Fruit fly (Drosophila melanogaster) whole organism, embryonic: Measurements from ENCODE around the gene TbCMF46.

Experiments
- B-H2 ChIP-seq: fragments of 200-800 bp; sonication (Bioruptor generic); optimal IDR thresholded peaks from 2 replicates; lab custom pipeline; 2018; ENCODE audit warnings: missing biosample characterization, mild to moderate bottlenecking, missing genetic modification characterization
- CG10147 ChIP-seq: fragments of 200-800 bp; sonication (Bioruptor generic); optimal IDR thresholded peaks from 2 replicates; lab custom pipeline; 2019; ENCODE audit warnings: missing biosample characterization, mild to moderate bottlenecking, missing genetic modification characterization, moderate library complexity
- CG10321 ChIP-seq: fragments of 200-800 bp; sonication (Bioruptor generic); IDR thresholded peaks from 2 replicates; pipeline ENCODE4 v1.3.6; 2022; ENCODE audit warnings: missing biosample characterization, missing genetic modification characterization
- CG11560 ChIP-seq: fragments of 200-800 bp; sonication (Bioruptor generic); IDR thresholded peaks from 3 replicates; pipeline ENCODE4 v1.3.6; 2022; ENCODE audit warnings: missing biosample characterization, missing genetic modification characterization
- CG12104 ChIP-seq: fragments of 200-800 bp; sonication (Bioruptor generic); optimal IDR thresholded peaks from 3 replicates; lab custom pipeline; 2016; ENCODE audit warnings: missing biosample characterization, missing genetic modification characterization
- CG12219 ChIP-seq: fragments of 200-800 bp; sonication (Bioruptor generic); optimal IDR thresholded peaks from 3 replicates; lab custom pipeline; 2018; ENCODE audit warnings: missing biosample characterization, mild to moderate bottlenecking, missing genetic modification characterization
- CG13296 ChIP-seq: fragments of 200-800 bp; sonication (Bioruptor generic); optimal IDR thresholded peaks from 3 replicates; lab custom pipeline; 2018; ENCODE audit warnings: missing biosample characterization, mild to moderate bottlenecking, missing genetic modification characterization
- CG14050 ChIP-seq: fragments of 200-800 bp; sonication (Bioruptor generic); IDR thresholded peaks from 3 replicates; pipeline ENCODE4 v1.3.6; 2022; ENCODE audit warnings: missing biosample characterization, missing genetic modification characterization
- CG14965 ChIP-seq: fragments of 200-800 bp; sonication (Bioruptor generic); optimal IDR thresholded peaks from 2 replicates; lab custom pipeline; 2016; ENCODE audit warnings: missing biosample characterization, missing genetic modification characterization, borderline replicate concordance
- CG15011 ChIP-seq: fragments of 200-800 bp; sonication (Bioruptor generic); optimal IDR thresholded peaks from 3 replicates; lab custom pipeline; 2018; ENCODE audit warnings: missing biosample characterization, mild to moderate bottlenecking, missing genetic modification characterization
- CG1529 ChIP-seq: fragments of 200-800 bp; sonication (Bioruptor generic); optimal IDR thresholded peaks from 3 replicates; lab custom pipeline; 2018; ENCODE audit warnings: missing biosample characterization, missing genetic modification characterization
- CG2875 ChIP-seq: fragments of 200-800 bp; sonication (Bioruptor generic); optimal IDR thresholded peaks from 2 replicates; lab custom pipeline; 2017; ENCODE audit warnings: missing biosample characterization, mild to moderate bottlenecking, missing genetic modification characterization, missing genetic modification reagents
- CG3281 ChIP-seq: fragments of 200-800 bp; sonication (Bioruptor generic); optimal IDR thresholded peaks from 3 replicates; lab custom pipeline; 2017; ENCODE audit warnings: missing biosample characterization, mild to moderate bottlenecking, missing genetic modification characterization
- CG34224 ChIP-seq: fragments of 200-800 bp; sonication (Bioruptor generic); IDR thresholded peaks from 3 replicates; pipeline ENCODE4 v1.3.6; 2022; ENCODE audit warnings: missing biosample characterization, missing genetic modification characterization; ENCODE audit not compliant: partially characterized antibody
- CG4328 ChIP-seq: fragments of 200-800 bp; sonication (Bioruptor generic); optimal IDR thresholded peaks from 3 replicates; lab custom pipeline; 2017; ENCODE audit warnings: missing biosample characterization, missing genetic modification reagents, missing genetic modification characterization
- CG43689 ChIP-seq: fragments of 200-800 bp; sonication (Bioruptor generic); IDR thresholded peaks from 2 replicates; pipeline ENCODE4 v1.3.6; 2022; ENCODE audit warnings: missing biosample characterization, missing genetic modification characterization
- CG4707 ChIP-seq: fragments of 200-800 bp; sonication (Bioruptor generic); optimal IDR thresholded peaks from 2 replicates; lab custom pipeline; 2018; ENCODE audit warnings: missing biosample characterization, mild to moderate bottlenecking, missing genetic modification characterization, moderate library complexity
- CG6765 ChIP-seq: fragments of 200-800 bp; sonication (Bioruptor generic); optimal IDR thresholded peaks from 3 replicates; lab custom pipeline; 2017; ENCODE audit warnings: missing biosample characterization, mild to moderate bottlenecking, missing genetic modification characterization
- CG6791 ChIP-seq: fragments of 200-800 bp; sonication (Bioruptor generic); IDR thresholded peaks from 3 replicates; pipeline ENCODE4 v1.3.6; 2022; ENCODE audit warnings: missing biosample characterization, missing genetic modification characterization; ENCODE audit not compliant: partially characterized antibody
- CG7987 ChIP-seq: fragments of 200-800 bp; sonication (Bioruptor generic); optimal IDR thresholded peaks from 2 replicates; lab custom pipeline; 2018; ENCODE audit warnings: missing biosample characterization, mild to moderate bottlenecking, missing genetic modification characterization, moderate library complexity
- CTCF ChIP-seq: fragments of 200-800 bp; sonication (Bioruptor generic); optimal IDR thresholded peaks from 2 replicates; lab custom pipeline; 2017; ENCODE audit warnings: missing biosample characterization, mild to moderate bottlenecking, missing genetic modification characterization, moderate library complexity
- Drgx ChIP-seq: fragments of 200-800 bp; sonication (Bioruptor generic); IDR thresholded peaks from 2 replicates; pipeline ENCODE4 v1.3.6; 2022; ENCODE audit warnings: missing biosample characterization, missing genetic modification characterization
- Fer2 ChIP-seq: fragments of 200-800 bp; sonication (Bioruptor generic); optimal IDR thresholded peaks from 2 replicates; lab custom pipeline; 2018; ENCODE audit warnings: missing biosample characterization, mild to moderate bottlenecking, missing genetic modification characterization, moderate library complexity
- Gug ChIP-seq: fragments of 200-800 bp; sonication (Bioruptor generic); IDR thresholded peaks from 4 replicates; pipeline ENCODE4 v1.3.6; 2022; ENCODE audit warnings: missing biosample characterization, missing genetic modification characterization
- HLH4C ChIP-seq: fragments of 200-800 bp; sonication (Bioruptor generic); IDR thresholded peaks from 3 replicates; pipeline ENCODE4 v1.3.6; 2022; ENCODE audit warnings: missing biosample characterization, missing genetic modification characterization; ENCODE audit not compliant: partially characterized antibody
- HLHmδ ChIP-seq: fragments of 200-800 bp; sonication (Bioruptor generic); optimal IDR thresholded peaks from 2 replicates; lab custom pipeline; 2018; ENCODE audit warnings: missing biosample characterization, mild to moderate bottlenecking, missing genetic modification characterization, moderate library complexity
- MBD-R2 ChIP-seq: fragments of 200-800 bp; sonication (Bioruptor generic); IDR thresholded peaks from 2 replicates; pipeline ENCODE4 v1.3.6; 2022; ENCODE audit warnings: missing biosample characterization, missing genetic modification characterization
- MESR4 ChIP-seq: fragments of 200-800 bp; sonication (Bioruptor generic); optimal IDR thresholded peaks from 2 replicates; lab custom pipeline; 2018; ENCODE audit warnings: missing biosample characterization, mild to moderate bottlenecking, missing genetic modification characterization, moderate library complexity
- Mad ChIP-seq: fragments of 200-800 bp; sonication (Bioruptor generic); optimal IDR thresholded peaks from 2 replicates; lab custom pipeline; 2016; ENCODE audit warnings: missing biosample characterization, missing genetic modification characterization
- Optix ChIP-seq: fragments of 200-800 bp; sonication (Bioruptor generic); IDR thresholded peaks from 3 replicates; pipeline ENCODE4 v1.3.6; 2022; ENCODE audit warnings: missing biosample characterization, missing genetic modification characterization
- YL-1 ChIP-seq: fragments of 200-800 bp; sonication (Bioruptor generic); optimal IDR thresholded peaks from 3 replicates; lab custom pipeline; 2017; ENCODE audit warnings: missing biosample characterization, mild to moderate bottlenecking, missing genetic modification characterization
- aop ChIP-seq: fragments of 200-800 bp; sonication (Bioruptor generic); IDR thresholded peaks from 2 replicates; pipeline ENCODE4 v1.3.6; 2022; ENCODE audit warnings: missing biosample characterization, missing genetic modification characterization
- az2 ChIP-seq: fragments of 200-800 bp; sonication (Bioruptor generic); optimal IDR thresholded peaks from 3 replicates; lab custom pipeline; 2016; ENCODE audit warnings: missing biosample characterization, missing genetic modification characterization
- br ChIP-seq: fragments of >200 bp; optimal IDR thresholded peaks from 2 replicates; lab custom pipeline; 2017
- fd3F ChIP-seq: fragments of 200-800 bp; sonication (Bioruptor generic); optimal IDR thresholded peaks from 2 replicates; lab custom pipeline; 2018; ENCODE audit warnings: missing biosample characterization, mild to moderate bottlenecking, missing genetic modification characterization, moderate library complexity
- grau ChIP-seq: fragments of 200-800 bp; optimal IDR thresholded peaks from 3 replicates; lab custom pipeline; 2019; ENCODE audit warnings: missing biosample characterization, mild to moderate bottlenecking, missing genetic modification characterization, moderate library complexity
- gt ChIP-seq: fragments of 200-800 bp; sonication (Bioruptor generic); IDR thresholded peaks from 2 replicates; pipeline ENCODE4 v1.3.6; 2022; ENCODE audit warnings: missing biosample characterization, missing genetic modification characterization
- hkb ChIP-seq, 2 experiments: fragments of 200-800 bp in 1 of 2; fragments of >200 bp in 1 of 2; sonication (Bioruptor generic) in 1 of 2; IDR thresholded peaks in 1 of 2; optimal IDR thresholded peaks in 1 of 2; 2 replicates each; pipeline versions ENCODE4 v1.3.6 to Lab custom; 2017 to 2022; ENCODE audit warnings: missing biosample characterization in 1 of 2, missing genetic modification characterization in 1 of 2
- kah ChIP-seq: fragments of 200-800 bp; sonication (Bioruptor generic); optimal IDR thresholded peaks from 2 replicates; lab custom pipeline; 2018; ENCODE audit warnings: missing biosample characterization, mild to moderate bottlenecking, missing genetic modification characterization
- ken ChIP-seq: fragments of 200-800 bp; sonication (Bioruptor generic); IDR thresholded peaks from 3 replicates; pipeline ENCODE4 v1.3.6; 2022; ENCODE audit warnings: missing biosample characterization, missing genetic modification characterization
- lilli ChIP-seq: fragments of 200-800 bp; sonication (Bioruptor generic); optimal IDR thresholded peaks from 3 replicates; lab custom pipeline; 2016; ENCODE audit warnings: missing biosample characterization, missing genetic modification characterization
- mam ChIP-seq: fragments of 200-800 bp; sonication (Bioruptor generic); optimal IDR thresholded peaks from 3 replicates; lab custom pipeline; 2016; ENCODE audit warnings: missing biosample characterization, missing genetic modification characterization
- mirr ChIP-seq: fragments of 200-800 bp; sonication (Bioruptor generic); optimal IDR thresholded peaks from 3 replicates; lab custom pipeline; 2018; ENCODE audit warnings: missing biosample characterization, mild to moderate bottlenecking, missing genetic modification characterization
- nau ChIP-seq: fragments of 200-800 bp; sonication (Bioruptor generic); optimal IDR thresholded peaks from 3 replicates; lab custom pipeline; 2017; ENCODE audit warnings: missing biosample characterization, mild to moderate bottlenecking, missing genetic modification characterization, missing genetic modification reagents
- nerfin-2 ChIP-seq: fragments of 200-800 bp; sonication (Bioruptor generic); IDR thresholded peaks from 2 replicates; pipeline ENCODE4 v1.3.6; 2022; ENCODE audit warnings: missing biosample characterization, missing genetic modification characterization; ENCODE audit not compliant: partially characterized antibody
- p53 ChIP-seq: fragments of 200-800 bp; sonication (Bioruptor generic); optimal IDR thresholded peaks from 2 replicates; lab custom pipeline; 2016; ENCODE audit warnings: missing biosample characterization, missing genetic modification characterization
- ro ChIP-seq: fragments of 200-800 bp; sonication (Bioruptor generic); IDR thresholded peaks from 2 replicates; pipeline ENCODE4 v1.3.6; 2022; ENCODE audit warnings: missing biosample characterization, missing genetic modification characterization
- run ChIP-seq: fragments of 200-800 bp; sonication (Bioruptor generic); optimal IDR thresholded peaks from 3 replicates; lab custom pipeline; 2018; ENCODE audit warnings: missing biosample characterization, mild to moderate bottlenecking, missing genetic modification characterization
- sim ChIP-seq: fragments of 200-800 bp; sonication (Bioruptor generic); IDR thresholded peaks from 2 replicates; pipeline ENCODE4 v1.3.6; 2022; ENCODE audit warnings: missing biosample characterization, missing genetic modification characterization
- so ChIP-seq: fragments of 200-800 bp; sonication (Bioruptor generic); IDR thresholded peaks from 3 replicates; pipeline ENCODE4 v1.3.6; 2022; ENCODE audit warnings: missing biosample characterization, missing genetic modification characterization
- yki ChIP-seq: fragments of >200 bp; optimal IDR thresholded peaks from 3 replicates; lab custom pipeline; 2018

TbCMF46 gene

dm6 chr2L:9921401-9921800 is 3.3 kb downstream of the TbCMF46 start, which contains the start of gene CG4592 (continued):
- TF ChIP-seq CG1529, result no peak
- TF ChIP-seq so (GFP tag; lab: Robert Waterston, UW), result 0 out of 3 replicates have a peak, but pooled peaks have one; percentile 21
- TF ChIP-seq nau (GFP tag; lab: Kevin White, UChicago), result no peak
- TF ChIP-seq hkb (optimal IDR thresholded peaks at IDR 0.05; lab: Kevin White, UChicago), result no peak
- peak; percentile 84 for TF ChIP-seq hkb (GFP tag; IDR thresholded peaks at IDR 0.05; lab: Robert Waterston, UW)
- TF ChIP-seq CG34224 (GFP tag; lab: Robert Waterston, UW), result 0 out of 3 replicates have a peak, but pooled peaks have one; percentile 29
- TF ChIP-seq CG4328 (GFP tag; lab: Kevin White, UChicago), result peak; percentile 2
- no peak for TF ChIP-seq HLHmδ (GFP tag; lab: Kevin White, UChicago)
- TF ChIP-seq az2, result peak; percentile 30
- no peak for TF ChIP-seq gt (GFP tag; lab: Robert Waterston, UW)
- TF ChIP-seq Optix, result 0 out of 3 replicates have a peak, but pooled peaks have one; percentile 34
- peak; percentile 76; the same call in 2 of the 3 replicates for TF ChIP-seq ken (GFP tag; lab: Robert Waterston, UW)

DNA sequence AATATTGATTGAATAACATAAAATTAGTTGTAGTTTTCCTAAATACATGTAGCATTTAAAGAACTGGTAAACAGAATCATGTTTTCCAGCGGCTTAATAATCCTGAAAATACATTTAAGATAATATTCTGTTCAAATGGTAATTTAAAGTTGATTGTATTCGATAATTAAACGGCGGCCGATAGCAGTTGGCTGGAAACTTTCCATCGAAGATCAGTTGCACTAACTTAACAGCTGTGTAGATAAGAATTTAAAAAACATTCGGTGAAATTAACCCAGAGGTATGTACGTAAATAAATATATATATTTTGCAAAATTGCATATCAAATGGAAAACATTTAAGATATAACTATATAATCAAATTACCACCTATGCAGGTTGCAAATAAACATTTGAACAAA is 4.7 kb downstream of the TbCMF46 start, which contains the start of gene CG4594:
Gene CG4594 (plus strand): TSS at position 212 of the 400 bp plus-strand sequence.
- TF ChIP-seq CG6791, result peak; percentile 15; the same call in 2 of the 3 replicates
- no peak for TF ChIP-seq CG43689
- peak; percentile 92 for TF ChIP-seq CG11560 (tag; lab: Robert Waterston, UW)
- no peak for TF ChIP-seq Fer2 (tag; lab: Kevin White, UChicago)
- no peak for TF ChIP-seq CG7987
- TF ChIP-seq CG3281 (GFP tag; lab: Kevin White, UChicago), result no peak
- TF ChIP-seq YL-1 (GFP tag; lab: Kevin White, UChicago), result no peak
- peak; percentile 41; the same call in 1 of the 2 replicates for TF ChIP-seq nerfin-2 (GFP tag; lab: Robert Waterston, UW)
- no peak for TF ChIP-seq kah
- TF ChIP-seq B-H2 (GFP tag; lab: Kevin White, UChicago), result no peak
- TF ChIP-seq CG14965 (GFP tag; lab: Kevin White, UChicago), result no peak
- TF ChIP-seq aop, result no peak
- TF ChIP-seq mirr (GFP tag; lab: Kevin White, UChicago), result no peak
- no peak for TF ChIP-seq CG6765
- no peak for TF ChIP-seq fd3F (GFP tag; lab: Kevin White, UChicago)
- TF ChIP-seq CG12104 (GFP tag; lab: Kevin White, UChicago), result no peak
- TF ChIP-seq CG13296 (GFP tag; lab: Kevin White, UChicago), result no peak
- TF ChIP-seq Gug (GFP tag; lab: Robert Waterston, UW), result no peak
- TF ChIP-seq CG15011 (GFP tag; lab: Kevin White, UChicago), result no peak
- no peak for TF ChIP-seq CG2875
- no peak for TF ChIP-seq sim (GFP tag; lab: Robert Waterston, UW)
- TF ChIP-seq MBD-R2 (GFP tag; lab: Robert Waterston, UW), result 0 out of 2 replicates have a peak, but pooled peaks have one; percentile 8
- TF ChIP-seq CG10321, result no peak
- no peak for TF ChIP-seq lilli
- TF ChIP-seq CG4707 (GFP tag; lab: Kevin White, UChicago), result no peak
- TF ChIP-seq run, result no peak
- TF ChIP-seq ken (GFP tag; lab: Robert Waterston, UW), result no peak
- no peak for TF ChIP-seq Drgx (GFP tag; lab: Robert Waterston, UW)
- TF ChIP-seq br (lab: Kevin White, UChicago), result no peak
- no peak for TF ChIP-seq CG10147 (GFP tag; lab: Kevin White, UChicago)
- no peak for TF ChIP-seq grau (tag; lab: Kevin White, UChicago)
- no peak for TF ChIP-seq MESR4 (GFP tag; lab: Kevin White, UChicago)
- TF ChIP-seq CTCF (GFP tag; lab: Kevin White, UChicago), result no peak
- no peak for TF ChIP-seq mam (GFP tag; lab: Kevin White, UChicago)
- peak; percentile 23; the same call in 1 of the 3 replicates for TF ChIP-seq HLH4C (GFP tag; lab: Robert Waterston, UW)
- no peak for TF ChIP-seq CG14050 (GFP tag; lab: Robert Waterston, UW)
- no peak for TF ChIP-seq Mad (GFP tag; lab: Kevin White, UChicago)
- no peak for TF ChIP-seq CG12219 (GFP tag; lab: Kevin White, UChicago)
- TF ChIP-seq p53 (GFP tag; lab: Kevin White, UChicago), result no peak
- TF ChIP-seq yki, result no peak
- no peak for TF ChIP-seq ro
